Worm (Caenorhabditis elegans): ENCODE data around the gene Y49F6B.6.

The Y49F6B.6 gene

ce11 chrII:3502520-3503323, 29.8 kb downstream of the Y49F6B.6 start, which contains the start of the genes col-71 and Y49F6B.2 (continued):
- TF ChIP-seq pha-2 (tag; optimal IDR thresholded peaks at IDR 0.05) = no peak
- no peak for TF ChIP-seq pat-9 (tag; optimal IDR thresholded peaks at IDR 0.05)
- no peak for TF ChIP-seq hlh-13 (GFP tag; optimal IDR thresholded peaks at IDR 0.05)
- TF ChIP-seq ceh-34 (tag; optimal IDR thresholded peaks at IDR 0.05) = peak; percentile 24
- peak; percentile 1 for TF ChIP-seq hlh-15 (tag; optimal IDR thresholded peaks at IDR 0.05)
- no peak for TF ChIP-seq unc-3 (GFP tag; conservative IDR thresholded peaks at IDR 0.05)
- TF ChIP-seq unc-3 (tag; optimal IDR thresholded peaks at IDR 0.05) = peak; percentile 31
- TF ChIP-seq che-1 (tag; optimal IDR thresholded peaks at IDR 0.05) = peak; percentile 22
- no peak for TF ChIP-seq K02D7.2 (tag; optimal IDR thresholded peaks at IDR 0.05)
- TF ChIP-seq eyg-1 (tag; optimal IDR thresholded peaks at IDR 0.05) = no peak
- peak; percentile 49 for TF ChIP-seq ttx-3 (tag; optimal IDR thresholded peaks at IDR 0.05)
- peak; percentile 44 for TF ChIP-seq pax-1 (tag; optimal IDR thresholded peaks at IDR 0.05)
- TF ChIP-seq pha-4 (tag; optimal IDR thresholded peaks at IDR 0.05) = no peak
- TF ChIP-seq ceh-9 (tag; optimal IDR thresholded peaks at IDR 0.05) = no peak
- peak; percentile 83 for TF ChIP-seq zip-5 (tag; optimal IDR thresholded peaks at IDR 0.05)
- TF ChIP-seq lin-11 (tag; optimal IDR thresholded peaks at IDR 0.05) = no peak
- no peak for TF ChIP-seq pqm-1 (tag; optimal IDR thresholded peaks at IDR 0.05)
- peak; percentile 83 for TF ChIP-seq tbx-2 (tag; optimal IDR thresholded peaks at IDR 0.05)
- peak; percentile 73 for TF ChIP-seq rnt-1 (tag; optimal IDR thresholded peaks at IDR 0.05)
- no peak for TF ChIP-seq dve-1 (tag; optimal IDR thresholded peaks at IDR 0.05)
- TF ChIP-seq unc-55 (GFP tag; optimal IDR thresholded peaks at IDR 0.05) = no peak
- peak; percentile 58 for TF ChIP-seq ahr-1 (tag; optimal IDR thresholded peaks at IDR 0.05)
- TF ChIP-seq mec-3 (tag; optimal IDR thresholded peaks at IDR 0.05; ENCODE audit: borderline replicate concordance) = peak; percentile 86
- no peak for TF ChIP-seq sdc-2 (tag; optimal IDR thresholded peaks at IDR 0.05)
- TF ChIP-seq tbx-7 (tag; optimal IDR thresholded peaks at IDR 0.05) = peak; percentile 84
- no peak for TF ChIP-seq odd-2 (tag; optimal IDR thresholded peaks at IDR 0.05)
- TF ChIP-seq ceh-45 (GFP tag; IDR thresholded peaks at IDR 0.05) = no peak
- TF ChIP-seq hlh-6 (tag; optimal IDR thresholded peaks at IDR 0.05) = no peak
- no peak for TF ChIP-seq fkh-6 (tag; optimal IDR thresholded peaks at IDR 0.05)
- TF ChIP-seq hlh-30 (tag; optimal IDR thresholded peaks at IDR 0.05; ENCODE audit: insufficient read depth) = no peak
- peak; percentile 53 for TF ChIP-seq ceh-30 (tag; optimal IDR thresholded peaks at IDR 0.05)
- TF ChIP-seq ceh-24 (tag; optimal IDR thresholded peaks at IDR 0.05) = no peak
- TF ChIP-seq nfya-1 (tag; optimal IDR thresholded peaks at IDR 0.05) = peak; percentile 32
- TF ChIP-seq dmd-4 (tag; optimal IDR thresholded peaks at IDR 0.05; ENCODE audit: borderline replicate concordance) = no peak
- peak; percentile 90 for TF ChIP-seq C08G9.2 (tag; optimal IDR thresholded peaks at IDR 0.05)
- TF ChIP-seq elt-2 (tag; optimal IDR thresholded peaks at IDR 0.05) = peak; percentile 67

ce11 chrII:3504717-3505116, 31.8 kb downstream of the Y49F6B.6 start, which contains the start of gene cyh-1:
Gene cyh-1 (plus strand): TSS chrII:3505017.
- TF ChIP-seq ceh-30 (tag; optimal IDR thresholded peaks at IDR 0.05) (no peak), ceh-22 (tag; optimal IDR thresholded peaks at IDR 0.05) (no peak), nhr-11 (tag; optimal IDR thresholded peaks at IDR 0.05) (no peak), madf-2 (tag; optimal IDR thresholded peaks at IDR 0.05) (no peak), pha-2 (tag; optimal IDR thresholded peaks at IDR 0.05) (no peak), ahr-1 (tag; optimal IDR thresholded peaks at IDR 0.05) (no peak), ceh-18 (tag; optimal IDR thresholded peaks at IDR 0.05) (no peak), pha-4 (tag; optimal IDR thresholded peaks at IDR 0.05) (no peak), C08G9.2 (tag; optimal IDR thresholded peaks at IDR 0.05) (no peak), nfya-1 (tag; optimal IDR thresholded peaks at IDR 0.05) (no peak), rnt-1 (tag; optimal IDR thresholded peaks at IDR 0.05) (no peak), nhr-232 (tag; optimal IDR thresholded peaks at IDR 0.05) (no peak), hlh-30 (tag; optimal IDR thresholded peaks at IDR 0.05; ENCODE audit: insufficient read depth) (no peak), lin-11 (tag; optimal IDR thresholded peaks at IDR 0.05) (no peak), ceh-24 (tag; optimal IDR thresholded peaks at IDR 0.05) (no peak), pros-1 (tag; optimal IDR thresholded peaks at IDR 0.05) (no peak)
